Fruit fly (Drosophila melanogaster) whole organism, embryonic: ENCODE results near the gene osp.
A peak's percentile ranks its signal among the peaks of the same experiment; 100 is the strongest.

Experiments
- Atf6 ChIP-seq: fragments of 200-800 bp; sonication (Bioruptor generic); IDR thresholded peaks from 2 replicates; pipeline ENCODE4 v1.3.6; 2022; ENCODE audit warnings: missing biosample characterization, missing genetic modification characterization
- Awh ChIP-seq: fragments of 200-800 bp; sonication (Bioruptor generic); IDR thresholded peaks from 2 replicates; pipeline ENCODE4, ENCODE4 v1.3.6; 2022; ENCODE audit warnings: missing biosample characterization, missing genetic modification characterization
- CG1024 ChIP-seq: fragments of 200-800 bp; sonication (Bioruptor generic); IDR thresholded peaks from 2 replicates; pipeline ENCODE4 v1.3.6; 2022; ENCODE audit warnings: missing biosample characterization, missing genetic modification characterization
- CG10543 ChIP-seq: fragments of 200-800 bp; sonication (Bioruptor generic); optimal IDR thresholded peaks from 3 replicates; lab custom pipeline; 2017; ENCODE audit warnings: missing biosample characterization, mild to moderate bottlenecking, missing genetic modification characterization, moderate library complexity
- CG10959 ChIP-seq: fragments of 200-800 bp; sonication (Bioruptor generic); IDR thresholded peaks from 2 replicates; pipeline ENCODE4 v1.3.6; 2022; ENCODE audit warnings: missing biosample characterization, missing genetic modification characterization
- CG13296 ChIP-seq: fragments of 200-800 bp; sonication (Bioruptor generic); optimal IDR thresholded peaks from 3 replicates; lab custom pipeline; 2018; ENCODE audit warnings: missing biosample characterization, mild to moderate bottlenecking, missing genetic modification characterization
- CG13775 ChIP-seq: fragments of 200-800 bp; sonication (Bioruptor generic); optimal IDR thresholded peaks from 3 replicates; lab custom pipeline; 2017; ENCODE audit warnings: missing biosample characterization, mild to moderate bottlenecking, missing genetic modification characterization
- CG1603 ChIP-seq: fragments of 200-800 bp; sonication (Bioruptor generic); optimal IDR thresholded peaks from 2 replicates; lab custom pipeline; 2019; ENCODE audit warnings: missing biosample characterization, mild to moderate bottlenecking, missing genetic modification characterization, moderate library complexity
- CG16813 ChIP-seq: fragments of 200-800 bp; sonication (Bioruptor generic); IDR thresholded peaks from 3 replicates; pipeline ENCODE4 v1.3.6; 2022; ENCODE audit warnings: missing biosample characterization, missing genetic modification characterization; ENCODE audit not compliant: partially characterized antibody
- CG18764 ChIP-seq: fragments of 200-800 bp; sonication (Bioruptor generic); optimal IDR thresholded peaks from 3 replicates; lab custom pipeline; 2016; ENCODE audit warnings: missing biosample characterization, missing genetic modification characterization
- CG3281 ChIP-seq: fragments of 200-800 bp; sonication (Bioruptor generic); optimal IDR thresholded peaks from 3 replicates; lab custom pipeline; 2017; ENCODE audit warnings: missing biosample characterization, mild to moderate bottlenecking, missing genetic modification characterization
- CG33557 ChIP-seq: fragments of 200-800 bp; sonication (Bioruptor generic); optimal IDR thresholded peaks from 2 replicates; lab custom pipeline; 2019; ENCODE audit warnings: missing biosample characterization, mild to moderate bottlenecking, missing genetic modification characterization, moderate library complexity
- CG4282 ChIP-seq: fragments of 200-800 bp; sonication (Bioruptor generic); optimal IDR thresholded peaks from 2 replicates; lab custom pipeline; 2016; ENCODE audit warnings: missing biosample characterization, missing genetic modification characterization
- CG43689 ChIP-seq: fragments of 200-800 bp; sonication (Bioruptor generic); IDR thresholded peaks from 2 replicates; pipeline ENCODE4 v1.3.6; 2022; ENCODE audit warnings: missing biosample characterization, missing genetic modification characterization
- CG6272 ChIP-seq: fragments of 200-800 bp; sonication (Bioruptor generic); IDR thresholded peaks from 2 replicates; pipeline ENCODE4 v1.3.6; 2022; ENCODE audit warnings: missing biosample characterization, missing genetic modification characterization
- CG6791 ChIP-seq: fragments of 200-800 bp; sonication (Bioruptor generic); IDR thresholded peaks from 3 replicates; pipeline ENCODE4 v1.3.6; 2022; ENCODE audit warnings: missing biosample characterization, missing genetic modification characterization; ENCODE audit not compliant: partially characterized antibody
- CG7745 ChIP-seq: fragments of 200-800 bp; sonication (Bioruptor generic); optimal IDR thresholded peaks from 2 replicates; lab custom pipeline; 2018; ENCODE audit warnings: missing biosample characterization, mild to moderate bottlenecking, missing genetic modification characterization, moderate library complexity
- CG8089 ChIP-seq: fragments of 200-800 bp; sonication (Bioruptor generic); optimal IDR thresholded peaks from 3 replicates; lab custom pipeline; 2016; ENCODE audit warnings: missing biosample characterization, missing genetic modification characterization
- CG8478 ChIP-seq: fragments of >200 bp; optimal IDR thresholded peaks from 2 replicates; lab custom pipeline; 2018
- CG9876 ChIP-seq: fragments of 200-800 bp; sonication (Bioruptor generic); optimal IDR thresholded peaks from 2 replicates; lab custom pipeline; 2016; ENCODE audit warnings: missing biosample characterization, missing genetic modification characterization
- CoRest ChIP-seq: fragments of 200-800 bp; sonication (Bioruptor generic); optimal IDR thresholded peaks from 3 replicates; lab custom pipeline; 2018; ENCODE audit warnings: missing biosample characterization, mild to moderate bottlenecking, missing genetic modification characterization, moderate library complexity
- Dad ChIP-seq: fragments of 200-800 bp; sonication (Bioruptor generic); optimal IDR thresholded peaks from 3 replicates; lab custom pipeline; 2016; ENCODE audit warnings: missing biosample characterization, missing genetic modification characterization
- Dek ChIP-seq: fragments of 200-800 bp; sonication (Bioruptor generic); optimal IDR thresholded peaks from 3 replicates; lab custom pipeline; 2019; ENCODE audit warnings: missing biosample characterization, mild to moderate bottlenecking, missing genetic modification characterization, moderate library complexity
- Doc2 ChIP-seq: fragments of 200-800 bp; sonication (Bioruptor generic); IDR thresholded peaks from 2 replicates; pipeline ENCODE4 v1.3.6; 2022; ENCODE audit warnings: missing biosample characterization, missing genetic modification characterization
- Dp ChIP-seq: fragments of 200-800 bp; sonication (Bioruptor generic); optimal IDR thresholded peaks from 2 replicates; lab custom pipeline; 2018; ENCODE audit warnings: missing biosample characterization, mild to moderate bottlenecking, missing genetic modification characterization, moderate library complexity
- Drgx ChIP-seq: fragments of 200-800 bp; sonication (Bioruptor generic); IDR thresholded peaks from 2 replicates; pipeline ENCODE4 v1.3.6; 2022; ENCODE audit warnings: missing biosample characterization, missing genetic modification characterization
- H2.0 ChIP-seq: fragments of 200-800 bp; sonication (Bioruptor generic); IDR thresholded peaks from 2 replicates; pipeline ENCODE4 v1.3.6; 2022; ENCODE audit warnings: missing biosample characterization, missing genetic modification characterization
- Hey ChIP-seq: fragments of 200-800 bp; sonication (Bioruptor generic); optimal IDR thresholded peaks from 3 replicates; lab custom pipeline; 2018; ENCODE audit warnings: missing biosample characterization, mild to moderate bottlenecking, missing genetic modification characterization
- Hmr ChIP-seq: fragments of 200-800 bp; sonication (Bioruptor generic); optimal IDR thresholded peaks from 3 replicates; lab custom pipeline; 2017; ENCODE audit warnings: mild to moderate bottlenecking, missing biosample characterization, missing genetic modification reagents, missing genetic modification characterization
- Hr51 ChIP-seq, 2 experiments: fragments of 200-800 bp; sonication (Bioruptor generic); optimal IDR thresholded peaks; 2 replicates in 1 of 2; 3 replicates in 1 of 2; lab custom pipeline; 2016 to 2018; ENCODE audit warnings: missing biosample characterization in 2 of 2, missing genetic modification characterization in 2 of 2, mild to moderate bottlenecking in 1 of 2, moderate library complexity in 1 of 2
- Max ChIP-seq: fragments of 200-800 bp; sonication (Bioruptor generic); optimal IDR thresholded peaks from 2 replicates; lab custom pipeline; 2016; ENCODE audit warnings: missing biosample characterization, mild to moderate bottlenecking, missing genetic modification characterization
- Spps ChIP-seq: fragments of 200-800 bp; sonication (Bioruptor generic); optimal IDR thresholded peaks from 2 replicates; lab custom pipeline; 2018; ENCODE audit warnings: missing biosample characterization, mild to moderate bottlenecking, missing genetic modification characterization
- crol ChIP-seq: fragments of 200-800 bp; sonication (Bioruptor generic); IDR thresholded peaks from 2 replicates; pipeline ENCODE4 v1.3.6; 2022; ENCODE audit warnings: missing biosample characterization, missing genetic modification characterization
- dm ChIP-seq: fragments of 200-800 bp; sonication (Bioruptor generic); optimal IDR thresholded peaks from 3 replicates; lab custom pipeline; 2016; ENCODE audit warnings: missing biosample characterization, missing genetic modification characterization
- ems ChIP-seq: fragments of 200-800 bp; sonication (Bioruptor generic); optimal IDR thresholded peaks from 3 replicates; lab custom pipeline; 2016; ENCODE audit warnings: missing biosample characterization, missing genetic modification characterization
- gsb-n ChIP-seq: fragments of 200-800 bp; sonication (Bioruptor generic); optimal IDR thresholded peaks from 3 replicates; lab custom pipeline; 2018; ENCODE audit warnings: missing biosample characterization, mild to moderate bottlenecking, missing genetic modification characterization
- kni ChIP-seq: fragments of 200-800 bp; sonication (Bioruptor generic); optimal IDR thresholded peaks from 3 replicates; lab custom pipeline; 2017; ENCODE audit warnings: mild to moderate bottlenecking, missing biosample characterization, missing genetic modification reagents, missing genetic modification characterization
- knrl ChIP-seq: fragments of 200-800 bp; sonication (Bioruptor generic); IDR thresholded peaks from 3 replicates; pipeline ENCODE4 v1.3.6; 2022; ENCODE audit warnings: missing biosample characterization, missing genetic modification characterization; ENCODE audit not compliant: partially characterized antibody
- nom ChIP-seq: fragments of 200-800 bp; sonication (Bioruptor generic); optimal IDR thresholded peaks from 2 replicates; lab custom pipeline; 2017; ENCODE audit warnings: missing biosample characterization, missing genetic modification characterization, mild to moderate bottlenecking, moderate library complexity, missing genetic modification reagents
- odd ChIP-seq: fragments of 200-800 bp; sonication (Bioruptor generic); optimal IDR thresholded peaks from 2 replicates; lab custom pipeline; 2017; ENCODE audit warnings: missing biosample characterization, mild to moderate bottlenecking, missing genetic modification characterization
- peb ChIP-seq: fragments of 200-800 bp; sonication (Bioruptor generic); IDR thresholded peaks from 2 replicates; pipeline ENCODE4 v1.3.6; 2022; ENCODE audit warnings: missing biosample characterization, missing genetic modification characterization
- pnt ChIP-seq: fragments of 200-800 bp; sonication (Bioruptor generic); optimal IDR thresholded peaks from 3 replicates; lab custom pipeline; 2016; ENCODE audit warnings: missing biosample characterization, missing genetic modification characterization
- salm ChIP-seq: fragments of 200-800 bp; sonication (Bioruptor generic); optimal IDR thresholded peaks from 2 replicates; lab custom pipeline; 2018; ENCODE audit warnings: missing biosample characterization, mild to moderate bottlenecking, missing genetic modification characterization
- slou ChIP-seq: fragments of 200-800 bp; sonication (Bioruptor generic); optimal IDR thresholded peaks from 3 replicates; lab custom pipeline; 2016; ENCODE audit warnings: missing biosample characterization, missing genetic modification characterization
- sob ChIP-seq: fragments of 200-800 bp; sonication (Bioruptor generic); IDR thresholded peaks from 2 replicates; pipeline ENCODE4 v1.3.6; 2022; ENCODE audit warnings: missing biosample characterization, missing genetic modification characterization
- tio ChIP-seq: fragments of 200-800 bp; sonication (Bioruptor generic); optimal IDR thresholded peaks from 2 replicates; lab custom pipeline; 2017; ENCODE audit warnings: missing biosample characterization, missing genetic modification characterization, inconsistent platforms
- tx ChIP-seq: fragments of 200-800 bp; sonication (Bioruptor generic); optimal IDR thresholded peaks from 2 replicates; lab custom pipeline; 2016; ENCODE audit warnings: missing biosample characterization, missing genetic modification characterization
- z ChIP-seq: fragments of 200-800 bp; sonication (Bioruptor generic); IDR thresholded peaks from 3 replicates; pipeline ENCODE4 v1.3.6; 2022; ENCODE audit warnings: missing biosample characterization, missing genetic modification characterization

osp gene

dm6 chr2L:14651685-14652536 lies 37.2 kb downstream of the osp start (continued):
- no peak for TF ChIP-seq tx (GFP tag; lab: Kevin White, UChicago)
- no peak for TF ChIP-seq Doc2 (GFP tag; lab: Robert Waterston, UW)
- TF ChIP-seq CoRest (tag; lab: Kevin White, UChicago): peak; percentile 13

DNA sequence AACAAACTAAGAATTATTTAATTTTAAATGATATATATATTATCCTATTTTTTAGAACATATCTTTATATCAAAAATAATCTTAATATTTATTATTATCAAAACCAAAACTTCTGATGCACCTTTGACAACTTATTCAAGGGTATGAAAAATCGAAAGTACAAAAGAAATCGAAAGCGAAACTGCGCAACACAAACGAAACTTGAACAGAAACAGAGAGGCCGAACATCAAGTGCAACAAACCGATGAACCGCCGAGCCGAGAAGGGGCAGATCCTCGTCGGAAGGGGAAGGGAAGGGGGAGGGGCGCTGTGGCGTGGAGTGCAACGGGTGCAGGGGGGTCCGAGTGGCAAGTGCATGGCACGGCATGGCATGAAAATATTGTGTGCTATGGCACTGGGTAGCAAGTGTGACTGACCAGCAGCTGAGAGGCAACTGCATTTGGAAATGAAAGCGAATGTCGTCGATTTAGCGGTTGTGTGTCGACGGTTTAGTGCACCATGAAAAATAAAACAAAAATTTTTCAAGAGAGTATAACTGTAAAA lies 47.0 kb downstream of the osp start:
- no peak for TF ChIP-seq tio (GFP tag; lab: Kevin White, UChicago)
- TF ChIP-seq crol (GFP tag; lab: Robert Waterston, UW): peak; percentile 95
- no peak for TF ChIP-seq sob
- TF ChIP-seq Drgx (GFP tag; lab: Robert Waterston, UW): no peak
- TF ChIP-seq CG16813 (GFP tag; lab: Robert Waterston, UW): no peak
- no peak for TF ChIP-seq kni
- no peak for TF ChIP-seq CG9876
- no peak for TF ChIP-seq CG4282
- no peak for TF ChIP-seq CG10543
- no peak for TF ChIP-seq z (GFP tag; lab: Robert Waterston, UW)
- no peak for TF ChIP-seq odd (GFP tag; lab: Kevin White, UChicago)
- no peak for TF ChIP-seq knrl (GFP tag; lab: Robert Waterston, UW)
- TF ChIP-seq CG18764 (GFP tag; lab: Kevin White, UChicago): no peak
- TF ChIP-seq CG8478 (lab: Kevin White, UChicago): no peak
- no peak for TF ChIP-seq CG3281 (GFP tag; lab: Kevin White, UChicago)
- no peak for TF ChIP-seq CG13775 (GFP tag; lab: Kevin White, UChicago)
- TF ChIP-seq CG1024: no peak
- no peak for TF ChIP-seq Atf6 (GFP tag; lab: Robert Waterston, UW)
- no peak for TF ChIP-seq Dad (GFP tag; lab: Kevin White, UChicago)
- TF ChIP-seq salm (tag; lab: Kevin White, UChicago): no peak
- TF ChIP-seq Hmr (GFP tag; lab: Kevin White, UChicago): no peak
- TF ChIP-seq peb (GFP tag; lab: Robert Waterston, UW): no peak
- TF ChIP-seq Spps: no peak
- 0 out of 2 replicates have a peak, but pooled peaks have one; percentile 14 for TF ChIP-seq Awh (GFP tag; lab: Robert Waterston, UW)
- no peak for TF ChIP-seq slou (GFP tag; lab: Kevin White, UChicago)
- no peak for TF ChIP-seq Dek
- TF ChIP-seq CG10959: no peak
- TF ChIP-seq Dp (GFP tag; lab: Kevin White, UChicago): no peak
- TF ChIP-seq CG33557 (GFP tag; lab: Kevin White, UChicago): peak; percentile 21
- TF ChIP-seq ems: no peak
- no peak for TF ChIP-seq nom (GFP tag; lab: Kevin White, UChicago)
- TF ChIP-seq pnt: no peak
- TF ChIP-seq CG6791 (GFP tag; lab: Robert Waterston, UW): no peak
- no peak for TF ChIP-seq H2.0
- TF ChIP-seq Hr51 (GFP tag; optimal IDR thresholded peaks at IDR 0.05; lab: Kevin White, UChicago): no peak
- TF ChIP-seq CG13296 (GFP tag; lab: Kevin White, UChicago): no peak
- no peak for TF ChIP-seq CG43689
- no peak for TF ChIP-seq dm (GFP tag; lab: Kevin White, UChicago)
- no peak for TF ChIP-seq CG8089 (GFP tag; lab: Kevin White, UChicago)
- no peak for TF ChIP-seq CG6272 (GFP tag; lab: Robert Waterston, UW)
- no peak for TF ChIP-seq Hey (tag; lab: Kevin White, UChicago)
- no peak for TF ChIP-seq Max (GFP tag; lab: Kevin White, UChicago)
- TF ChIP-seq CG1603 (tag; lab: Kevin White, UChicago): no peak
- TF ChIP-seq gsb-n (tag; lab: Kevin White, UChicago): no peak
- no peak for TF ChIP-seq CG7745
